Worm (Caenorhabditis elegans) whole organism, young adult: ENCODE results near the gene pho-11.

Experiments
- B0261.1 ChIP-seq: sonication (generic microtip); optimal IDR thresholded peaks from 2 replicates; lab custom pipeline; 2016; ENCODE audit warnings: mild to moderate bottlenecking, missing genetic modification characterization, moderate library complexity, missing compliant biosample characterization
- C17E4.6 ChIP-seq: fragments of 200-800 bp; sonication (Bioruptor generic); IDR thresholded peaks from 2 replicates; pipeline ENCODE4 v1.3.6; 2022; ENCODE audit warnings: missing genetic modification reagents, missing genetic modification characterization, missing compliant biosample characterization
- D2030.7 ChIP-seq: fragments of 200-800 bp; sonication (Bioruptor generic); IDR thresholded peaks from 2 replicates; pipeline ENCODE4 v1.3.6; 2022; ENCODE audit warnings: missing genetic modification reagents, missing genetic modification characterization, missing compliant biosample characterization
- F10E7.11 ChIP-seq: sonication (generic microtip); optimal IDR thresholded peaks from 2 replicates; lab custom pipeline; 2017; ENCODE audit warnings: mild to moderate bottlenecking, missing genetic modification characterization, moderate library complexity, missing compliant biosample characterization
- F22D6.2 ChIP-seq: sonication (generic microtip); optimal IDR thresholded peaks from 2 replicates; lab custom pipeline; 2016; ENCODE audit warnings: mild to moderate bottlenecking, missing genetic modification characterization, missing compliant biosample characterization
- F33H1.4 ChIP-seq: fragments of 200-800 bp; sonication (Bioruptor generic); IDR thresholded peaks from 2 replicates; pipeline ENCODE4 v1.3.6; 2022; ENCODE audit warnings: missing genetic modification reagents, missing genetic modification characterization, missing compliant biosample characterization
- F37B4.10 ChIP-seq: fragments of 200-800 bp; sonication (Bioruptor generic); IDR thresholded peaks from 2 replicates; pipeline ENCODE4 v1.3.6; 2022; ENCODE audit warnings: missing genetic modification characterization, missing compliant biosample characterization
- K12H6.12 ChIP-seq: fragments of 200-800 bp; sonication (Bioruptor generic); optimal IDR thresholded peaks from 2 replicates; lab custom pipeline; 2018; ENCODE audit warnings: mild to moderate bottlenecking, missing genetic modification characterization, missing compliant biosample characterization
- T26A5.8 ChIP-seq: sonication (generic microtip); optimal IDR thresholded peaks from 2 replicates; lab custom pipeline; 2016; ENCODE audit warnings: missing genetic modification characterization, missing compliant biosample characterization
- akir-1 ChIP-seq: fragments of 200-800 bp; sonication (Bioruptor generic); optimal IDR thresholded peaks from 2 replicates; lab custom pipeline; 2018; ENCODE audit warnings: mild to moderate bottlenecking, missing genetic modification characterization, moderate library complexity, missing compliant biosample characterization
- aptf-2 ChIP-seq: fragments of 200-800 bp; sonication (Bioruptor generic); conservative IDR thresholded peaks from 2 replicates; pipeline ENCODE4 v1.3.6; 2022; ENCODE audit warnings: missing genetic modification reagents, missing genetic modification characterization, missing compliant biosample characterization
- aptf-3 ChIP-seq: fragments of 200-800 bp; sonication (Bioruptor generic); IDR thresholded peaks from 2 replicates; pipeline ENCODE4 v1.3.6; 2022; ENCODE audit warnings: missing genetic modification characterization, missing compliant biosample characterization
- atf-7 ChIP-seq: sonication (generic microtip); optimal IDR thresholded peaks from 2 replicates; lab custom pipeline; 2017; ENCODE audit warnings: mild to moderate bottlenecking, missing genetic modification characterization, missing compliant biosample characterization
- bed-2 ChIP-seq: fragments of 200-800 bp; sonication (Bioruptor generic); IDR thresholded peaks from 2 replicates; pipeline ENCODE4 v1.3.6; 2022; ENCODE audit warnings: missing genetic modification reagents, missing genetic modification characterization, missing compliant biosample characterization
- cebp-1 ChIP-seq, 2 experiments: fragments of 200-800 bp in 1 of 2; sonication (Bioruptor generic) in 1 of 2; sonication (generic microtip) in 1 of 2; IDR thresholded peaks in 1 of 2; optimal IDR thresholded peaks in 1 of 2; 2 replicates each; pipeline versions ENCODE4 v1.3.6 to Lab custom; 2017 to 2022; ENCODE audit warnings: missing compliant biosample characterization in 2 of 2, missing genetic modification characterization in 2 of 2, mild to moderate bottlenecking in 1 of 2, missing genetic modification reagents in 1 of 2, moderate library complexity in 1 of 2
- chd-7 ChIP-seq: sonication (generic microtip); optimal IDR thresholded peaks from 2 replicates; lab custom pipeline; 2016; ENCODE audit warnings: mild to moderate bottlenecking, missing genetic modification characterization, moderate library complexity, missing compliant biosample characterization
- die-1 ChIP-seq: sonication (generic microtip); optimal IDR thresholded peaks from 2 replicates; lab custom pipeline; 2016; ENCODE audit warnings: missing genotype, mild to moderate bottlenecking, missing genetic modification characterization, missing compliant biosample characterization
- dpl-1 ChIP-seq: fragments of 150-350 bp; optimal IDR thresholded peaks from 2 replicates; lab custom pipeline; 2014; ENCODE audit warnings: missing biosample characterization, missing genetic modification reagents, missing genetic modification characterization
- efl-1 ChIP-seq: fragments of 150-350 bp; optimal IDR thresholded peaks from 2 replicates; lab custom pipeline; 2014; ENCODE audit warnings: missing biosample characterization, missing genetic modification reagents, missing genetic modification characterization
- ekl-4 ChIP-seq: fragments of 200-800 bp; sonication (Bioruptor generic); IDR thresholded peaks from 2 replicates; pipeline ENCODE4 v1.3.6; 2022; ENCODE audit warnings: missing genetic modification reagents, missing genetic modification characterization, missing compliant biosample characterization
- fkh-3 ChIP-seq: sonication (generic microtip); optimal IDR thresholded peaks from 2 replicates; lab custom pipeline; 2016; ENCODE audit warnings: mild to moderate bottlenecking, missing genetic modification characterization, missing compliant biosample characterization
- him-1 ChIP-seq: sonication (generic microtip); optimal IDR thresholded peaks from 2 replicates; lab custom pipeline; 2016; ENCODE audit warnings: missing genotype, missing genetic modification reagents, missing genetic modification characterization, missing compliant biosample characterization
- hmg-1.2 ChIP-seq: fragments of 200-800 bp; sonication (Bioruptor generic); IDR thresholded peaks from 2 replicates; pipeline ENCODE4 v1.3.6; 2022; ENCODE audit warnings: missing genetic modification reagents, missing genetic modification characterization, missing compliant biosample characterization
- hmg-20 ChIP-seq: fragments of 200-800 bp; sonication (Bioruptor generic); IDR thresholded peaks from 2 replicates; pipeline ENCODE4 v1.3.6; 2022; ENCODE audit warnings: missing genetic modification reagents, missing genetic modification characterization, missing compliant biosample characterization
- let-607 ChIP-seq, 2 experiments: fragments of 200-800 bp in 1 of 2; sonication (Bioruptor generic) in 1 of 2; sonication (generic microtip) in 1 of 2; optimal IDR thresholded peaks; 2 replicates each; lab custom pipeline; 2016 to 2018; ENCODE audit warnings: mild to moderate bottlenecking in 2 of 2, missing compliant biosample characterization in 2 of 2, missing genetic modification characterization in 2 of 2, moderate library complexity in 2 of 2, missing genotype in 1 of 2
- lir-1 ChIP-seq: fragments of 200-800 bp; sonication (Bioruptor generic); conservative IDR thresholded peaks from 2 replicates; pipeline ENCODE4 v1.3.6; 2022; ENCODE audit warnings: missing genetic modification reagents, missing genetic modification characterization, missing compliant biosample characterization
- madf-3 ChIP-seq: fragments of 200-800 bp; sonication (Bioruptor generic); IDR thresholded peaks from 2 replicates; pipeline ENCODE4 v1.3.6; 2022; ENCODE audit warnings: missing genetic modification reagents, missing genetic modification characterization, missing compliant biosample characterization
- madf-8 ChIP-seq: fragments of 200-800 bp; sonication (Bioruptor generic); conservative IDR thresholded peaks from 2 replicates; pipeline ENCODE4 v1.3.6; 2022; ENCODE audit warnings: missing genetic modification reagents, missing genetic modification characterization, missing compliant biosample characterization
- mel-28 ChIP-seq: sonication (generic microtip); optimal IDR thresholded peaks from 2 replicates; lab custom pipeline; 2016; ENCODE audit warnings: borderline replicate concordance, mild to moderate bottlenecking, missing genetic modification characterization, missing compliant biosample characterization
- nhr-27 ChIP-seq: fragments of 200-800 bp; sonication (Bioruptor generic); optimal IDR thresholded peaks from 2 replicates; lab custom pipeline; 2018; ENCODE audit warnings: mild to moderate bottlenecking, missing genetic modification characterization, moderate library complexity, missing compliant biosample characterization
- nhr-80 ChIP-seq: sonication (generic microtip); optimal IDR thresholded peaks from 2 replicates; lab custom pipeline; 2016; ENCODE audit warnings: missing genetic modification characterization, missing compliant biosample characterization
- rec-8 ChIP-seq, 2 experiments: sonication (generic microtip); optimal IDR thresholded peaks; 2 replicates each; lab custom pipeline; 2016; ENCODE audit warnings: mild to moderate bottlenecking in 2 of 2, missing genetic modification characterization in 2 of 2, missing genetic modification reagents in 2 of 2, missing genotype in 2 of 2, missing biosample characterization in 1 of 2, missing compliant biosample characterization in 1 of 2, moderate library complexity in 1 of 2
- repo-1 ChIP-seq: sonication (generic microtip); optimal IDR thresholded peaks from 2 replicates; lab custom pipeline; 2017; ENCODE audit warnings: mild to moderate bottlenecking, missing genetic modification characterization, missing compliant biosample characterization
- rpc-1 ChIP-seq, 2 experiments: fragments of 150-350 bp in 1 of 2; sonication (generic microtip) in 1 of 2; optimal IDR thresholded peaks; 2 replicates each; lab custom pipeline; 2014 to 2018; ENCODE audit warnings: missing biosample characterization in 1 of 2, missing genetic modification characterization in 1 of 2, missing genetic modification reagents in 1 of 2, missing genotype in 1 of 2
- sdz-38 ChIP-seq: sonication (generic microtip); optimal IDR thresholded peaks from 2 replicates; lab custom pipeline; 2016; ENCODE audit warnings: missing genotype, missing genetic modification characterization, missing compliant biosample characterization
- sea-2 ChIP-seq: fragments of 200-800 bp; sonication (Bioruptor generic); IDR thresholded peaks from 2 replicates; pipeline ENCODE4 v1.3.6; 2022; ENCODE audit warnings: missing genetic modification characterization, missing compliant biosample characterization
- snpc-1.3 ChIP-seq: sonication (generic microtip); optimal IDR thresholded peaks from 2 replicates; lab custom pipeline; 2017; ENCODE audit warnings: missing genetic modification characterization, mild to moderate bottlenecking, missing compliant biosample characterization, antibody characterized with exemption, moderate library complexity, missing genotype, missing genetic modification reagents; ENCODE audit not compliant: insufficient read depth
- snpc-4 ChIP-seq, 5 experiments: fragments of 150-350 bp in 1 of 5; sonication (generic microtip) in 4 of 5; optimal IDR thresholded peaks; 2 replicates each; lab custom pipeline; 2014 to 2018; ENCODE audit warnings: missing genetic modification characterization in 5 of 5, missing biosample characterization in 3 of 5, antibody characterized with exemption in 2 of 5, mild to moderate bottlenecking in 2 of 5, missing compliant biosample characterization in 2 of 5, missing genotype in 2 of 5, moderate library complexity in 2 of 5, missing genetic modification reagents in 1 of 5
- sptf-2 ChIP-seq: fragments of 200-800 bp; sonication (Bioruptor generic); optimal IDR thresholded peaks from 2 replicates; lab custom pipeline; 2018; ENCODE audit warnings: mild to moderate bottlenecking, missing genetic modification characterization, missing compliant biosample characterization
- unc-130 ChIP-seq: sonication (generic microtip); optimal IDR thresholded peaks from 2 replicates; lab custom pipeline; 2016; ENCODE audit warnings: missing genetic modification reagents, missing genetic modification characterization, missing compliant biosample characterization
- xnd-1 ChIP-seq: sonication (generic microtip); optimal IDR thresholded peaks from 2 replicates; lab custom pipeline; 2016; ENCODE audit warnings: missing genotype, missing genetic modification reagents, missing genetic modification characterization, missing compliant biosample characterization
- zfh-2 ChIP-seq: fragments of 200-800 bp; sonication (Bioruptor generic); conservative IDR thresholded peaks from 2 replicates; pipeline ENCODE4 v1.3.6; 2022; ENCODE audit warnings: missing genetic modification reagents, missing genetic modification characterization, missing compliant biosample characterization
- ztf-22 ChIP-seq: fragments of 200-800 bp; sonication (Bioruptor generic); optimal IDR thresholded peaks from 2 replicates; lab custom pipeline; 2018; ENCODE audit warnings: mild to moderate bottlenecking, missing genetic modification characterization, moderate library complexity, missing compliant biosample characterization
- ztf-6 ChIP-seq: fragments of 200-800 bp; sonication (Bioruptor generic); IDR thresholded peaks from 2 replicates; pipeline ENCODE4 v1.3.6; 2022; ENCODE audit warnings: missing genetic modification reagents, missing genetic modification characterization, missing compliant biosample characterization

The pho-11 gene

ce11 chrII:9891031-9891689, 40.5 kb upstream of the pho-11 start, which contains the start of gene vgln-1 (continued):
- no peak for TF ChIP-seq unc-130 (GFP tag; lab: Kevin White, UChicago)
- peak; percentile 48; the same call in 1 of the 2 replicates for TF ChIP-seq hmg-1.2 (GFP tag; lab: Robert Waterston, UW)
- no peak for TF ChIP-seq rec-8 (tag; optimal IDR thresholded peaks at IDR 0.05; lab: Kevin White, UChicago)
- TF ChIP-seq sea-2 (GFP tag; lab: Robert Waterston, UW), result no peak
- TF ChIP-seq ztf-22 (GFP tag; lab: Kevin White, UChicago), result no peak
- no peak for TF ChIP-seq mel-28 (tag; lab: Kevin White, UChicago)
- TF ChIP-seq akir-1, result no peak

ce11 chrII:9891823-9892222, 39.8 kb upstream of the pho-11 start:
- TF ChIP-seq bed-2 (no peak), repo-1 (no peak), D2030.7 (GFP tag; lab: Robert Waterston, UW) (no peak), lir-1 (GFP tag; lab: Robert Waterston, UW) (no peak), F33H1.4 (GFP tag; lab: Robert Waterston, UW) (no peak), ztf-6 (no peak), madf-8 (GFP tag; lab: Robert Waterston, UW) (no peak), B0261.1 (no peak), dpl-1 (no peak), F22D6.2 (tag; lab: Kevin White, UChicago) (no peak), fkh-3 (no peak), ztf-22 (GFP tag; lab: Kevin White, UChicago) (peak; percentile 55), hmg-20 (GFP tag; lab: Robert Waterston, UW) (no peak), K12H6.12 (no peak), aptf-2 (GFP tag; lab: Robert Waterston, UW) (no peak), rpc-1 (optimal IDR thresholded peaks at IDR 0.05; lab: Kevin White, UChicago) (no peak), rpc-1 (tag; optimal IDR thresholded peaks at IDR 0.05; lab: Kevin White, UChicago) (no peak), nhr-27 (tag; lab: Kevin White, UChicago) (no peak), ekl-4 (peak; percentile 13; the same call in 1 of the 2 replicates), F37B4.10 (GFP tag; lab: Robert Waterston, UW) (no peak), cebp-1 (GFP tag; IDR thresholded peaks at IDR 0.05; lab: Robert Waterston, UW) (no peak), cebp-1 (tag; optimal IDR thresholded peaks at IDR 0.05; lab: Kevin White, UChicago) (no peak), xnd-1 (tag; lab: Kevin White, UChicago) (no peak), hmg-1.2 (GFP tag; lab: Robert Waterston, UW) (no peak), atf-7 (peak; percentile 26), efl-1 (no peak), him-1 (tag; lab: Kevin White, UChicago) (no peak), snpc-1.3 (tag; lab: Kevin White, UChicago) (no peak), die-1 (tag; lab: Kevin White, UChicago) (no peak), sptf-2 (GFP tag; lab: Kevin White, UChicago) (no peak), C17E4.6 (GFP tag; lab: Robert Waterston, UW) (no peak), akir-1 (no peak), T26A5.8 (no peak), chd-7 (tag; lab: Kevin White, UChicago) (no peak), aptf-3 (GFP tag; lab: Robert Waterston, UW) (no peak), madf-3 (GFP tag; lab: Robert Waterston, UW) (no peak), snpc-4 (GFP tag; optimal IDR thresholded peaks at IDR 0.05; lab: Kevin White, UChicago) (no peak), snpc-4 (tag; optimal IDR thresholded peaks at IDR 0.05; lab: Kevin White, UChicago) (peak in 1 of 4 experiments; percentile 29), sdz-38 (tag; lab: Kevin White, UChicago) (no peak), F10E7.11 (no peak), nhr-80 (tag; lab: Kevin White, UChicago) (peak; percentile 97), zfh-2 (GFP tag; lab: Robert Waterston, UW) (no peak), sea-2 (GFP tag; lab: Robert Waterston, UW) (no peak), let-607 (tag; optimal IDR thresholded peaks at IDR 0.05; lab: Kevin White, UChicago) (peak; percentile 96 to 97)
